Fruit fly (Drosophila melanogaster) whole organism, embryonic: Measurements from ENCODE around the gene Cad96Cb.

ENCODE experiments used
- Antp ChIP-seq: fragments of 200-800 bp; sonication (Bioruptor generic); optimal IDR thresholded peaks from 3 replicates; lab custom pipeline; 2016; ENCODE audit warnings: missing biosample characterization, missing genetic modification characterization
- Bdp1 ChIP-seq: fragments of 200-800 bp; sonication (Bioruptor generic); optimal IDR thresholded peaks from 3 replicates; lab custom pipeline; 2016; ENCODE audit warnings: missing biosample characterization, missing genetic modification characterization
- CG10565 ChIP-seq: fragments of 200-800 bp; sonication (Bioruptor generic); optimal IDR thresholded peaks from 3 replicates; lab custom pipeline; 2016; ENCODE audit warnings: missing biosample characterization, mild to moderate bottlenecking, missing genetic modification characterization
- CG11723 ChIP-seq: fragments of 200-800 bp; sonication (Bioruptor generic); optimal IDR thresholded peaks from 2 replicates; lab custom pipeline; 2017; ENCODE audit warnings: missing biosample characterization, mild to moderate bottlenecking, missing genetic modification characterization
- CG12155 ChIP-seq: fragments of 200-800 bp; sonication (Bioruptor generic); optimal IDR thresholded peaks from 3 replicates; lab custom pipeline; 2016; ENCODE audit warnings: missing biosample characterization, missing genetic modification characterization
- CG12236 ChIP-seq: fragments of 200-800 bp; sonication (Bioruptor generic); optimal IDR thresholded peaks from 2 replicates; lab custom pipeline; 2016; ENCODE audit warnings: missing biosample characterization, missing genetic modification characterization
- CG18262 ChIP-seq: fragments of 200-800 bp; optimal IDR thresholded peaks from 3 replicates; lab custom pipeline; 2019; ENCODE audit warnings: missing biosample characterization, mild to moderate bottlenecking, missing genetic modification characterization, moderate library complexity
- CG18476 ChIP-seq: fragments of 200-800 bp; sonication (Bioruptor generic); optimal IDR thresholded peaks from 2 replicates; lab custom pipeline; 2016; ENCODE audit warnings: missing biosample characterization, mild to moderate bottlenecking, missing genetic modification characterization
- CG18599 ChIP-seq: fragments of 200-800 bp; sonication (Bioruptor generic); optimal IDR thresholded peaks from 3 replicates; lab custom pipeline; 2017; ENCODE audit warnings: missing biosample characterization, missing genetic modification characterization, mild to moderate bottlenecking, moderate library complexity, missing genetic modification reagents
- CG18764 ChIP-seq: fragments of 200-800 bp; sonication (Bioruptor generic); optimal IDR thresholded peaks from 3 replicates; lab custom pipeline; 2016; ENCODE audit warnings: missing biosample characterization, missing genetic modification characterization
- CG2120 ChIP-seq: fragments of 200-800 bp; sonication (Bioruptor generic); optimal IDR thresholded peaks from 3 replicates; lab custom pipeline; 2016; ENCODE audit warnings: missing biosample characterization, missing genetic modification characterization
- CG2712 ChIP-seq: fragments of 200-800 bp; optimal IDR thresholded peaks from 3 replicates; lab custom pipeline; 2019; ENCODE audit warnings: missing biosample characterization, mild to moderate bottlenecking, missing genetic modification characterization, moderate library complexity
- CG3163 ChIP-seq: fragments of 200-800 bp; sonication (Bioruptor generic); optimal IDR thresholded peaks from 3 replicates; lab custom pipeline; 2016; ENCODE audit warnings: missing biosample characterization, missing genetic modification characterization
- CG3726 ChIP-seq: fragments of 200-800 bp; sonication (Bioruptor generic); IDR thresholded peaks from 3 replicates; pipeline ENCODE4, ENCODE4 v1.3.6; 2022; ENCODE audit warnings: missing biosample characterization, missing genetic modification characterization
- CG3995 ChIP-seq: fragments of 200-800 bp; sonication (Bioruptor generic); optimal IDR thresholded peaks from 3 replicates; lab custom pipeline; 2016; ENCODE audit warnings: missing biosample characterization, missing genetic modification characterization
- CG4360 ChIP-seq: fragments of 200-800 bp; sonication (Bioruptor generic); IDR thresholded peaks from 2 replicates; pipeline ENCODE4 v1.3.6; 2022; ENCODE audit warnings: missing biosample characterization, missing genetic modification characterization
- CG5953 ChIP-seq: fragments of 200-800 bp; sonication (Bioruptor generic); IDR thresholded peaks from 2 replicates; pipeline ENCODE4 v1.3.6; 2022; ENCODE audit warnings: missing biosample characterization, missing genetic modification characterization
- CG7786 ChIP-seq: fragments of 200-800 bp; sonication (Bioruptor generic); optimal IDR thresholded peaks from 2 replicates; lab custom pipeline; 2016; ENCODE audit warnings: missing biosample characterization, missing genetic modification characterization
- CG8290 ChIP-seq, 3 experiments: fragments of 200-800 bp; sonication (Bioruptor generic); optimal IDR thresholded peaks; 2 replicates each; lab custom pipeline; 2016 to 2019; ENCODE audit warnings: missing biosample characterization in 3 of 3, missing genetic modification characterization in 3 of 3, mild to moderate bottlenecking in 2 of 3, moderate library complexity in 1 of 3
- CkIIα-i1 ChIP-seq: fragments of 200-800 bp; sonication (Bioruptor generic); IDR thresholded peaks from 2 replicates; pipeline ENCODE4 v1.3.6; 2022; ENCODE audit warnings: missing biosample characterization, missing genetic modification characterization
- Dfd ChIP-seq, 2 experiments: fragments of >200 bp; optimal IDR thresholded peaks; 2 replicates each; lab custom pipeline; 2017; ENCODE audit warnings: missing biosample characterization in 2 of 2, missing genetic modification characterization in 2 of 2
- Dip3 ChIP-seq: fragments of 200-800 bp; sonication (Bioruptor generic); optimal IDR thresholded peaks from 3 replicates; lab custom pipeline; 2016; ENCODE audit warnings: missing biosample characterization, missing genetic modification characterization
- Gug ChIP-seq: fragments of 200-800 bp; sonication (Bioruptor generic); IDR thresholded peaks from 4 replicates; pipeline ENCODE4 v1.3.6; 2022; ENCODE audit warnings: missing biosample characterization, missing genetic modification characterization
- H15 ChIP-seq: fragments of 200-800 bp; sonication (Bioruptor generic); IDR thresholded peaks from 3 replicates; pipeline ENCODE4 v1.3.6; 2022; ENCODE audit warnings: missing biosample characterization, missing genetic modification characterization
- HLHmδ ChIP-seq: fragments of 200-800 bp; sonication (Bioruptor generic); optimal IDR thresholded peaks from 2 replicates; lab custom pipeline; 2018; ENCODE audit warnings: missing biosample characterization, mild to moderate bottlenecking, missing genetic modification characterization, moderate library complexity
- Hmr ChIP-seq: fragments of 200-800 bp; sonication (Bioruptor generic); optimal IDR thresholded peaks from 3 replicates; lab custom pipeline; 2017; ENCODE audit warnings: mild to moderate bottlenecking, missing biosample characterization, missing genetic modification reagents, missing genetic modification characterization
- Lpt ChIP-seq: fragments of >200 bp; optimal IDR thresholded peaks from 2 replicates; lab custom pipeline; 2018; ENCODE audit warnings: missing biosample characterization, missing genetic modification characterization
- Mad ChIP-seq: fragments of 200-800 bp; sonication (Bioruptor generic); optimal IDR thresholded peaks from 2 replicates; lab custom pipeline; 2016; ENCODE audit warnings: missing biosample characterization, missing genetic modification characterization
- Mes4 ChIP-seq: fragments of 200-800 bp; sonication (Bioruptor generic); optimal IDR thresholded peaks from 2 replicates; lab custom pipeline; 2016; ENCODE audit warnings: missing biosample characterization, missing genetic modification characterization
- Sox102F ChIP-seq: fragments of 200-800 bp; sonication (Bioruptor generic); optimal IDR thresholded peaks from 2 replicates; lab custom pipeline; 2018; ENCODE audit warnings: missing biosample characterization, mild to moderate bottlenecking, missing genetic modification characterization, moderate library complexity
- Sry-β ChIP-seq: fragments of 200-800 bp; sonication (Bioruptor generic); optimal IDR thresholded peaks from 2 replicates; lab custom pipeline; 2018; ENCODE audit warnings: missing biosample characterization, mild to moderate bottlenecking, missing genetic modification characterization, moderate library complexity
- Trl ChIP-seq, 3 experiments: fragments of >200 bp in 2 of 3; fragments of 200-800 bp in 1 of 3; sonication (Bioruptor generic) in 1 of 3; optimal IDR thresholded peaks; 2 replicates in 1 of 3; 3 replicates in 2 of 3; lab custom pipeline; 2016 to 2017; ENCODE audit warnings: missing biosample characterization in 1 of 3, missing genetic modification characterization in 1 of 3
- bsh ChIP-seq, 2 experiments: fragments of 200-800 bp; sonication (Bioruptor generic); optimal IDR thresholded peaks; 2 replicates each; lab custom pipeline; 2017 to 2018; ENCODE audit warnings: mild to moderate bottlenecking in 2 of 2, missing biosample characterization in 2 of 2, missing genetic modification characterization in 2 of 2, moderate library complexity in 1 of 2
- cg ChIP-seq: fragments of 200-800 bp; sonication (Bioruptor generic); optimal IDR thresholded peaks from 3 replicates; lab custom pipeline; 2019; ENCODE audit warnings: missing biosample characterization, mild to moderate bottlenecking, missing genetic modification characterization, moderate library complexity
- corto ChIP-seq: fragments of 200-800 bp; sonication (Bioruptor generic); optimal IDR thresholded peaks from 2 replicates; lab custom pipeline; 2016; ENCODE audit warnings: missing biosample characterization, mild to moderate bottlenecking, missing genetic modification characterization, moderate library complexity
- eve ChIP-seq, 2 experiments: fragments of >200 bp; optimal IDR thresholded peaks; 2 replicates each; lab custom pipeline; 2017; ENCODE audit warnings: missing biosample characterization in 2 of 2, missing genetic modification characterization in 2 of 2
- grau ChIP-seq: fragments of 200-800 bp; optimal IDR thresholded peaks from 3 replicates; lab custom pipeline; 2019; ENCODE audit warnings: missing biosample characterization, mild to moderate bottlenecking, missing genetic modification characterization, moderate library complexity
- hbn ChIP-seq: fragments of 200-800 bp; sonication (Bioruptor generic); IDR thresholded peaks from 2 replicates; pipeline ENCODE4 v1.3.6; 2022; ENCODE audit warnings: missing biosample characterization, missing genetic modification characterization; ENCODE audit not compliant: partially characterized antibody
- kni ChIP-seq: fragments of 200-800 bp; sonication (Bioruptor generic); optimal IDR thresholded peaks from 3 replicates; lab custom pipeline; 2017; ENCODE audit warnings: mild to moderate bottlenecking, missing biosample characterization, missing genetic modification reagents, missing genetic modification characterization
- lov ChIP-seq, 2 experiments: fragments of 200-800 bp in 1 of 2; fragments of >200 bp in 1 of 2; sonication (Bioruptor generic) in 1 of 2; IDR thresholded peaks in 1 of 2; optimal IDR thresholded peaks in 1 of 2; 2 replicates in 1 of 2; 3 replicates in 1 of 2; pipeline versions ENCODE4 v1.3.6 to Lab custom; 2017 to 2022; ENCODE audit warnings: missing biosample characterization in 1 of 2, missing genetic modification characterization in 1 of 2
- nerfin-1 ChIP-seq: fragments of 200-800 bp; sonication (Bioruptor generic); optimal IDR thresholded peaks from 3 replicates; lab custom pipeline; 2019; ENCODE audit warnings: missing biosample characterization, mild to moderate bottlenecking, missing genetic modification characterization, moderate library complexity
- pho ChIP-seq: fragments of 200-800 bp; sonication (Bioruptor generic); optimal IDR thresholded peaks from 2 replicates; lab custom pipeline; 2016; ENCODE audit warnings: missing biosample characterization, missing genetic modification characterization
- phol ChIP-seq: fragments of 200-800 bp; sonication (Bioruptor generic); optimal IDR thresholded peaks from 3 replicates; lab custom pipeline; 2018; ENCODE audit warnings: missing biosample characterization, mild to moderate bottlenecking, missing genetic modification characterization, moderate library complexity
- run ChIP-seq: fragments of 200-800 bp; sonication (Bioruptor generic); optimal IDR thresholded peaks from 3 replicates; lab custom pipeline; 2018; ENCODE audit warnings: missing biosample characterization, mild to moderate bottlenecking, missing genetic modification characterization
- salm ChIP-seq: fragments of 200-800 bp; sonication (Bioruptor generic); optimal IDR thresholded peaks from 2 replicates; lab custom pipeline; 2018; ENCODE audit warnings: missing biosample characterization, mild to moderate bottlenecking, missing genetic modification characterization
- schlank ChIP-seq: fragments of 200-800 bp; sonication (Bioruptor generic); optimal IDR thresholded peaks from 2 replicates; lab custom pipeline; 2018; ENCODE audit warnings: missing biosample characterization, mild to moderate bottlenecking, missing genetic modification characterization
- slp2 ChIP-seq: fragments of 200-800 bp; sonication (Bioruptor generic); optimal IDR thresholded peaks from 2 replicates; lab custom pipeline; 2016; ENCODE audit warnings: missing biosample characterization, missing genetic modification characterization
- sob ChIP-seq: fragments of 200-800 bp; sonication (Bioruptor generic); IDR thresholded peaks from 2 replicates; pipeline ENCODE4 v1.3.6; 2022; ENCODE audit warnings: missing biosample characterization, missing genetic modification characterization
- tap ChIP-seq: fragments of 200-800 bp; optimal IDR thresholded peaks from 3 replicates; lab custom pipeline; 2019; ENCODE audit warnings: missing biosample characterization, mild to moderate bottlenecking, missing genetic modification characterization, moderate library complexity
- toy ChIP-seq: fragments of 200-800 bp; sonication (Bioruptor generic); IDR thresholded peaks from 2 replicates; pipeline ENCODE4 v1.3.6; 2022; ENCODE audit warnings: missing biosample characterization, missing genetic modification characterization
- twi ChIP-seq: fragments of 200-800 bp; optimal IDR thresholded peaks from 2 replicates; lab custom pipeline; 2019; ENCODE audit warnings: missing biosample characterization, mild to moderate bottlenecking, missing genetic modification characterization, moderate library complexity

Gene Cad96Cb

DNA sequence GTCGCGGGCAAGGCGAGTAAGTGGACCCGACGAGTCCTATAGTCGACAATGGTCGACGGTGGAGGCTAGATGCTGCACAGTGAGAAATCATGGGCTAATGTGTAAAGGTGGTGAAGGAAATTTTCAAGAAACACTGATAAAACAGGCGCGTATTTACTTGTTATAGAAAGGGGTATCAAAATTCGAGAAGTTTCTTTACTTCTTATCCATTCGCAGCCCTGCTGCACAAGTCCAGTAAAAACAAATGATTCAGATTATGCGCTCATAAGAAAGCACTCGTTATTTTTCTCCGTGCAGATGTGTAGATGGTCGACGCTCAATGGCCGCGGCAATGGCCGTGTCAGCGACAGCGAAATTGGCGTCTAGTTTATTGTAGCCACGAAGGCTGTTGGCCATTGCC lies 55.6 kb downstream of the Cad96Cb start (continued):
- no peak for TF ChIP-seq corto (GFP tag; lab: Kevin White, UChicago)
- TF ChIP-seq run: no peak
- TF ChIP-seq Sox102F (GFP tag; lab: Kevin White, UChicago): peak; percentile 18
- no peak for TF ChIP-seq slp2 (GFP tag; lab: Kevin White, UChicago)
- no peak for TF ChIP-seq Sry-β (GFP tag; lab: Kevin White, UChicago)
- peak; percentile 19 for TF ChIP-seq grau (tag; lab: Kevin White, UChicago)
- no peak for TF ChIP-seq CG10565 (GFP tag; lab: Kevin White, UChicago)
- TF ChIP-seq CG18599 (GFP tag; lab: Kevin White, UChicago): peak; percentile 53
- no peak for TF ChIP-seq tap
- no peak for TF ChIP-seq hbn (GFP tag; lab: Robert Waterston, UW)
- no peak for TF ChIP-seq schlank (tag; lab: Kevin White, UChicago)
- no peak for TF ChIP-seq CG12236 (GFP tag; lab: Kevin White, UChicago)
- TF ChIP-seq sob: no peak
- TF ChIP-seq lov (optimal IDR thresholded peaks at IDR 0.05; lab: Kevin White, UChicago): no peak
- TF ChIP-seq lov (GFP tag; IDR thresholded peaks at IDR 0.05; lab: Robert Waterston, UW): no peak
- no peak for TF ChIP-seq CG12155 (GFP tag; lab: Kevin White, UChicago)
- TF ChIP-seq CG4360 (GFP tag; lab: Robert Waterston, UW): no peak
- no peak for TF ChIP-seq CG7786 (GFP tag; lab: Kevin White, UChicago)
- no peak for TF ChIP-seq salm
- TF ChIP-seq cg: no peak
- peak; percentile 18 for TF ChIP-seq phol (tag; lab: Kevin White, UChicago)
- no peak for TF ChIP-seq kni (GFP tag; lab: Kevin White, UChicago)
- TF ChIP-seq CG8290 (GFP tag; optimal IDR thresholded peaks at IDR 0.05; lab: Kevin White, UChicago): no peak
- no peak for TF ChIP-seq CG8290 (tag; optimal IDR thresholded peaks at IDR 0.05; lab: Kevin White, UChicago)
- TF ChIP-seq Mad: no peak
- no peak for TF ChIP-seq twi
- no peak for TF ChIP-seq Dip3
- TF ChIP-seq CG3163: no peak
- no peak for TF ChIP-seq Lpt
- no peak for TF ChIP-seq Antp (GFP tag; lab: Kevin White, UChicago)
- no peak for TF ChIP-seq Trl (optimal IDR thresholded peaks at IDR 0.05; lab: Kevin White, UChicago)
- no peak for TF ChIP-seq Trl (GFP tag; optimal IDR thresholded peaks at IDR 0.05; lab: Kevin White, UChicago)
- TF ChIP-seq toy (GFP tag; lab: Robert Waterston, UW): no peak
- peak; percentile 13 for TF ChIP-seq CG2712 (tag; lab: Kevin White, UChicago)
- TF ChIP-seq CG3995 (GFP tag; lab: Kevin White, UChicago): no peak
- TF ChIP-seq CkIIα-i1 (GFP tag; lab: Robert Waterston, UW): no peak
- no peak for TF ChIP-seq pho
- no peak for TF ChIP-seq CG11723 (GFP tag; lab: Kevin White, UChicago)
- no peak for TF ChIP-seq CG18476 (GFP tag; lab: Kevin White, UChicago)
- peak; percentile 13 for TF ChIP-seq CG18262 (tag; lab: Kevin White, UChicago)
- no peak for TF ChIP-seq CG18764 (GFP tag; lab: Kevin White, UChicago)
- no peak for TF ChIP-seq bsh (GFP tag; optimal IDR thresholded peaks at IDR 0.05; lab: Kevin White, UChicago)
- no peak for TF ChIP-seq HLHmδ (GFP tag; lab: Kevin White, UChicago)
- TF ChIP-seq CG2120 (GFP tag; lab: Kevin White, UChicago): peak; percentile 17
- no peak for TF ChIP-seq Mes4
- no peak for TF ChIP-seq Bdp1
- TF ChIP-seq Hmr (GFP tag; lab: Kevin White, UChicago): peak; percentile 9
- no peak for TF ChIP-seq Gug (GFP tag; lab: Robert Waterston, UW)
- no peak for TF ChIP-seq Dfd (GFP tag; optimal IDR thresholded peaks at IDR 0.05; lab: Kevin White, UChicago)
- TF ChIP-seq eve (GFP tag; optimal IDR thresholded peaks at IDR 0.05; lab: Kevin White, UChicago): no peak
- no peak for TF ChIP-seq CG3726
- no peak for TF ChIP-seq CG5953 (GFP tag; lab: Robert Waterston, UW)
- TF ChIP-seq H15: no peak
- no peak for TF ChIP-seq nerfin-1 (tag; lab: Kevin White, UChicago)
